Worm (Caenorhabditis elegans): ENCODE data around the gene ZK795.3.

- TF ChIP-seq pha-4 (tag; optimal IDR thresholded peaks at IDR 0.05) (no peak), dmd-4 (tag; optimal IDR thresholded peaks at IDR 0.05; ENCODE audit: borderline replicate concordance) (no peak), hlh-8 (tag; optimal IDR thresholded peaks at IDR 0.05) (no peak), unc-55 (GFP tag; optimal IDR thresholded peaks at IDR 0.05) (no peak), dve-1 (tag; optimal IDR thresholded peaks at IDR 0.05) (no peak)
These were observed 11.4 kb downstream of the ZK795.3 start for ce11 chrIV:12570546-12570945.
